Worm (Caenorhabditis elegans): ENCODE results near the gene F13B6.3.
A peak's percentile ranks its signal among the peaks of the same experiment; 100 is the strongest.

The F13B6.3 gene

ce11 chrIV:7465857-7466256 is at the start of gene F13B6.3:
TSS of gene F13B6.3 (minus strand) at chrIV:7465957.
- TF ChIP-seq Y79H2A.3 (GFP tag; conservative IDR thresholded peaks at IDR 0.05) (no peak), ceh-100 (GFP tag; IDR thresholded peaks at IDR 0.05) (no peak), ekl-4 (GFP tag; IDR thresholded peaks at IDR 0.05) (no peak), nhr-90 (tag; optimal IDR thresholded peaks at IDR 0.05) (no peak), mxl-1 (tag; optimal IDR thresholded peaks at IDR 0.05) (no peak), aptf-3 (GFP tag; IDR thresholded peaks at IDR 0.05) (no peak), F39B2.1 (GFP tag; IDR thresholded peaks at IDR 0.05) (no peak), nfya-1 (tag; optimal IDR thresholded peaks at IDR 0.05; ENCODE audit: borderline replicate concordance, insufficient read depth) (no peak), die-1 (tag; optimal IDR thresholded peaks at IDR 0.05) (no peak)

- TF ChIP-seq attf-5 (GFP tag; optimal IDR thresholded peaks at IDR 0.05) (peak; percentile 7), attf-3 (GFP tag; conservative IDR thresholded peaks at IDR 0.05) (peak; percentile 94), ztf-25 (GFP tag; IDR thresholded peaks at IDR 0.05) (no peak)
Measured at ce11 chrIV:7512617-7513233, 47.0 kb upstream of the F13B6.3 start, which contains the start of the genes plc-4 and R05G6.4. TSS of gene plc-4 (minus strand) at chrIV:7512667. TSS of gene R05G6.4 (plus strand) at chrIV:7513233.

- TF ChIP-seq efl-1 (GFP tag; optimal IDR thresholded peaks at IDR 0.05) (peak; percentile 18), nfyb-1 (GFP tag; IDR thresholded peaks at IDR 0.05) (peak; percentile 97), snpc-3.4 (tag; optimal IDR thresholded peaks at IDR 0.05) (peak; percentile 14), let-607 (tag; optimal IDR thresholded peaks at IDR 0.05) (no peak), nhr-120 (GFP tag; IDR thresholded peaks at IDR 0.05) (no peak), snpc-1.3 (tag; optimal IDR thresholded peaks at IDR 0.05; ENCODE audit: insufficient read depth) (peak; percentile 4), nfya-2 (GFP tag; IDR thresholded peaks at IDR 0.05) (0 out of 2 replicates have a peak, but pooled peaks have one; percentile 80)
Measured at ce11 chrIV:7510829-7511228, 45.1 kb upstream of the F13B6.3 start.

ce11 chrIV:7508850-7509249 is 43.1 kb upstream of the F13B6.3 start:
- TF ChIP-seq madf-6 (GFP tag; IDR thresholded peaks at IDR 0.05): peak; percentile 54; the same call in 1 of the 2 replicates
- no peak for TF ChIP-seq sptf-2 (GFP tag; optimal IDR thresholded peaks at IDR 0.05)
- TF ChIP-seq Y67H2A.10 (GFP tag; conservative IDR thresholded peaks at IDR 0.05): no peak
- no peak for TF ChIP-seq cebp-1 (GFP tag; IDR thresholded peaks at IDR 0.05)
- no peak for TF ChIP-seq cebp-1 (tag; optimal IDR thresholded peaks at IDR 0.05)
- TF ChIP-seq B0261.1 (tag; optimal IDR thresholded peaks at IDR 0.05): no peak
- no peak for TF ChIP-seq somi-1 (GFP tag; optimal IDR thresholded peaks at IDR 0.05)
- TF ChIP-seq dpl-1 (GFP tag; optimal IDR thresholded peaks at IDR 0.05): peak; percentile 40
- TF ChIP-seq xnd-1 (tag; optimal IDR thresholded peaks at IDR 0.05): peak; percentile 6
- TF ChIP-seq madf-8 (GFP tag; conservative IDR thresholded peaks at IDR 0.05): no peak
- TF ChIP-seq him-1 (tag; optimal IDR thresholded peaks at IDR 0.05): peak; percentile 16
- no peak for TF ChIP-seq ama-1 (optimal IDR thresholded peaks at IDR 0.05)
- no peak for TF ChIP-seq ama-1 (GFP tag; optimal IDR thresholded peaks at IDR 0.05)
- no peak for TF ChIP-seq zim-3 (tag; optimal IDR thresholded peaks at IDR 0.05)
- no peak for TF ChIP-seq K11D2.4 (GFP tag; IDR thresholded peaks at IDR 0.05)
- peak; percentile 35; the same call in 1 of the 2 replicates for TF ChIP-seq attf-3 (GFP tag; conservative IDR thresholded peaks at IDR 0.05)
- no peak for TF ChIP-seq sdz-38 (tag; optimal IDR thresholded peaks at IDR 0.05)
- peak; percentile 80 for TF ChIP-seq F33H1.4 (GFP tag; IDR thresholded peaks at IDR 0.05)
- TF ChIP-seq repo-1 (tag; optimal IDR thresholded peaks at IDR 0.05): no peak
- no peak for TF ChIP-seq B0336.3 (GFP tag; IDR thresholded peaks at IDR 0.05)
- no peak for TF ChIP-seq nfyb-1 (GFP tag; IDR thresholded peaks at IDR 0.05)
- no peak for TF ChIP-seq lin-26 (GFP tag; IDR thresholded peaks at IDR 0.05)
- TF ChIP-seq B0019.2 (GFP tag; conservative IDR thresholded peaks at IDR 0.05): no peak
- TF ChIP-seq F52B5.7 (tag; optimal IDR thresholded peaks at IDR 0.05): no peak
- no peak for TF ChIP-seq aptf-3 (GFP tag; IDR thresholded peaks at IDR 0.05)
- no peak for TF ChIP-seq gei-17 (GFP tag; optimal IDR thresholded peaks at IDR 0.05)
- TF ChIP-seq athp-1 (tag; optimal IDR thresholded peaks at IDR 0.05): no peak
- TF ChIP-seq hlh-26 (GFP tag; conservative IDR thresholded peaks at IDR 0.05): no peak

Data from whole organism, young adult.